Worm (Caenorhabditis elegans): ENCODE data around the gene C25F9.5.

ce11 chrV:19457120-19457519 lies 46.5 kb upstream of the C25F9.5 start, which contains the start of gene Y43F8B.24:
- TF ChIP-seq mep-1 (tag; optimal IDR thresholded peaks at IDR 0.05) (no peak), mdl-1 (tag; optimal IDR thresholded peaks at IDR 0.05) (no peak), jun-1 (tag; optimal IDR thresholded peaks at IDR 0.05) (no peak), lin-39 (tag; optimal IDR thresholded peaks at IDR 0.05) (no peak), grh-1 (GFP tag; IDR thresholded peaks at IDR 0.05) (no peak), lsy-2 (tag; optimal IDR thresholded peaks at IDR 0.05) (no peak), nhr-77 (tag; optimal IDR thresholded peaks at IDR 0.05) (no peak), pag-3 (tag; optimal IDR thresholded peaks at IDR 0.05; ENCODE audit: borderline replicate concordance, insufficient read depth) (no peak), ztf-4 (tag; optimal IDR thresholded peaks at IDR 0.05) (no peak), irx-1 (tag; optimal IDR thresholded peaks at IDR 0.05) (no peak), skn-1 (tag; optimal IDR thresholded peaks at IDR 0.05) (no peak), nhr-28 (tag; optimal IDR thresholded peaks at IDR 0.05) (no peak)

Measured in whole organism, L1 larva.